Worm (Caenorhabditis elegans): ENCODE measurements around the gene C39D10.5.

The C39D10.5 gene

DNA sequence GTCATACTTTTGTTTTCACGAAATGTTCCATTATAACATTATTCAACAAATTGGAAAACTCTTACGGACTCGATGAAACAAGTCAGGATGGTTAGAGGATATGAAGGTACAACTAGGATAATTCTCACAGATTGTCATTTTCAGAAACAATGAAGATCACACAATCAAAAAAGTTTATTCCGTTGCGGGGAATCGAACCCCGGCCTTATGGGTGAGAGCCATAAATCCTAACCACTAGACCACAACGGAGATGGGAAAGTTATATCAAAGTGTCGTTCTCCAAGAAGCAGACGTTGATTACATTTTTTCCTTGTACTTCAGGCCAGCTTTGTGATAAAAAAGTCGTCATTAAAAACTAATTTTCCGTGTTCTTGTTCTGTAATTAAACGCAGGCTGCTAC is 5.9 kb upstream of the C39D10.5 start:
- no peak for TF ChIP-seq snpc-4 (tag; optimal IDR thresholded peaks at IDR 0.05)
- no peak for TF ChIP-seq nhr-237 (tag; optimal IDR thresholded peaks at IDR 0.05)
- TF ChIP-seq cnd-1 (tag; optimal IDR thresholded peaks at IDR 0.05), result no peak
- no peak for TF ChIP-seq drap-1 (GFP tag; optimal IDR thresholded peaks at IDR 0.05)

DNA sequence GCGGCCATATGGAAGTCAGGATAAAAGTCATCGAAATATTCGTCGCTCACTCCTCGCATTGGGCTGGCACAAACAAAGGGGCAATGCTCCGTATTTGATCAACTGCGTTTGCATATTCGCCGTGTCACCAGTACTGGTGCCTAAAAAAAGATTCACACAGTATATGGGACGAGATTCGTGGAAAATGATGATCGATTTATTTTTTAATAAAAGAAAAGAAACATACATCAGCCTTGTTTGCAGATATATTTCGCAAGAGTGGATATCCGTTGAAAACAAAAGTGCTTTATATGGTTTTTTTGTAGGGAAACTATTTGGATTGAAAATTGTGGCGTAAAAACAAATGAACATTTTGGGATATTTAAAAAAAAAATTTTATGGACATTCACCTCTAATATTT is 5.5 kb upstream of the C39D10.5 start, which contains the start of gene latd-1:
latd-1 (minus strand) TSS at position 101 of the 400 bp plus-strand sequence.
- no peak for TF ChIP-seq mep-1 (tag; optimal IDR thresholded peaks at IDR 0.05)
- no peak for TF ChIP-seq ceh-83 (GFP tag; optimal IDR thresholded peaks at IDR 0.05)
- TF ChIP-seq zip-8 (tag; optimal IDR thresholded peaks at IDR 0.05), result no peak
- TF ChIP-seq hlh-1 (tag; optimal IDR thresholded peaks at IDR 0.05), result no peak
- no peak for TF ChIP-seq nhr-237 (tag; optimal IDR thresholded peaks at IDR 0.05)
- no peak for TF ChIP-seq bed-3 (GFP tag; optimal IDR thresholded peaks at IDR 0.05)
- no peak for TF ChIP-seq elt-3 (tag; optimal IDR thresholded peaks at IDR 0.05)

DNA sequence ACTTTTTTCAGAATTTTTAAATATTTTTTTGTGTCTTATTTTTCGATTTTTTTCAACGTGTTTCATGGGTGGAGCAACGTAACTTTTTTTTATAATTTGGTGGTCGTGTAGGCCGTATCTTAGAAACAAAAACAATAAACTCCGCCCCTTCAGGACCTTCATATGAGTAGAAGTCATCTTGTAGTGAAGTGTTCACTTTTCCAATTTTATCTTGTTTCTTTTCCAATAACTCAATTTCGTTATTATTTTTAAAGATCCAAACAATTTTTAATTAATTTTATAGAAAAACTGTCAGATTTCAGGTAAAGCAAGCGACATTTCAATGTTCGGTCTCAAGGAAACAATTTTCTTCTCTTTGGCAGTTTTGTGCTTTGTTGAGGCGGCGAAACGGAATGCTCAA is 3.3 kb downstream of the C39D10.5 start, which contains the start of gene C39D10.2:
C39D10.2 (plus strand) TSS at position 301 of the 400 bp plus-strand sequence.
- TF ChIP-seq elt-1 (tag; optimal IDR thresholded peaks at IDR 0.05; ENCODE audit: borderline replicate concordance, insufficient read depth) (no peak), nhr-237 (tag; optimal IDR thresholded peaks at IDR 0.05) (no peak), M03D4.4 (tag; optimal IDR thresholded peaks at IDR 0.05) (no peak)

ce11 chrX:7886200-7886599 is 6.0 kb downstream of the C39D10.5 start:
- TF ChIP-seq elt-1 (tag; optimal IDR thresholded peaks at IDR 0.05; ENCODE audit: borderline replicate concordance, insufficient read depth) (no peak), drap-1 (GFP tag; optimal IDR thresholded peaks at IDR 0.05) (no peak), nhr-237 (tag; optimal IDR thresholded peaks at IDR 0.05) (no peak), unc-62 (GFP tag; optimal IDR thresholded peaks at IDR 0.05) (no peak), lsy-2 (tag; optimal IDR thresholded peaks at IDR 0.05) (no peak), lin-32 (GFP tag; optimal IDR thresholded peaks at IDR 0.05) (no peak), snpc-4 (tag; optimal IDR thresholded peaks at IDR 0.05) (no peak), mep-1 (tag; optimal IDR thresholded peaks at IDR 0.05) (no peak), M03D4.4 (tag; optimal IDR thresholded peaks at IDR 0.05) (no peak), nhr-2 (tag; optimal IDR thresholded peaks at IDR 0.05) (no peak), cnd-1 (tag; optimal IDR thresholded peaks at IDR 0.05) (no peak), unc-39 (tag; optimal IDR thresholded peaks at IDR 0.05) (no peak)

DNA sequence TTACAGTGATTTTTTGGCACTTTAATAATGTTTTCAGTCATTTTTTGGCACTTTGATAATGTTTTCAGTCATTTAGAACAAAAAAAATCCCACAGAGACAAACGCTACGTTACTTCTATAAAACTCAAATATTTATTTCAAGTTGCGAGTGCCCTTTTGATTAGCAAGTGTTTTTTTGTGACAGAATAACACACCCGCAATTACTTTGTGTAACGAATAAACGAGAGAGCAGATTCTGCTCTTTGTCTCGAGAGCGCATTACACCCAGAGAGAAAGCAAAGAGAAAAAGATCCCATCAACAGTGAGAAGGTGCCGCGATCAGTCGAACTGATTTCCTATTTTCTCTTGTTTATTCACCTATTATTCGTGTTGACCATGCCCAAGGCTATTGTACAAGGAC is 8.2 kb downstream of the C39D10.5 start, which contains the start of gene pcyt-2.2:
pcyt-2.2 (plus strand) TSS at position 301 of the 400 bp plus-strand sequence.
- TF ChIP-seq unc-62 (GFP tag; optimal IDR thresholded peaks at IDR 0.05), result peak; percentile 36
- no peak for TF ChIP-seq elt-1 (tag; optimal IDR thresholded peaks at IDR 0.05; ENCODE audit: borderline replicate concordance, insufficient read depth)
- peak; percentile 51 for TF ChIP-seq hlh-1 (tag; optimal IDR thresholded peaks at IDR 0.05)

ce11 chrX:7881307-7881706 is 10.9 kb downstream of the C39D10.5 start:
- TF ChIP-seq ham-2 (GFP tag; optimal IDR thresholded peaks at IDR 0.05), result no peak
- TF ChIP-seq hlh-1 (tag; optimal IDR thresholded peaks at IDR 0.05), result no peak
- TF ChIP-seq mep-1 (tag; optimal IDR thresholded peaks at IDR 0.05), result no peak
- no peak for TF ChIP-seq nhr-237 (tag; optimal IDR thresholded peaks at IDR 0.05)
- no peak for TF ChIP-seq elt-3 (tag; optimal IDR thresholded peaks at IDR 0.05)
- TF ChIP-seq cnd-1 (tag; optimal IDR thresholded peaks at IDR 0.05), result no peak

DNA sequence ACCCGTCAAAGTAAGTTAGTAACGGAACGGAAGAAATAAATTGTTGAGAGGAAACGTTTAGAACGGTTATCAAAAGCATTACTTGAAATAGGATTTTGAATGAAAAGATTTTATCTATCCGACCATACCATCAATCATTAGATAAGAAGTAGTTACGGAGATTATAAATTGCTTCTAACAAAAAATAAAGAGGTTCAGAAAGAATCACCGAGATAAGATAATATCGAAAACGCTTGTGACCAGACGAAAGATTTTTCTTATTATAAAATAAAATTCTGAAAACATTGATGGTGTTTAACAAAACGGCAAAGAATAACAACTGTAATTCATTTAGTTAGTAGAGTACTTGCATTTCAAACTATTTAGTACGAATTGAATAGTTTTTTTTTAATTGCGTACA is 11.3 kb downstream of the C39D10.5 start, which contains the start of gene C39D10.8:
C39D10.8 (minus strand) TSS at position 101 of the 400 bp plus-strand sequence.
- TF ChIP-seq elt-1 (tag; optimal IDR thresholded peaks at IDR 0.05; ENCODE audit: borderline replicate concordance, insufficient read depth) (peak; percentile 54), nhr-237 (tag; optimal IDR thresholded peaks at IDR 0.05) (no peak)

- TF ChIP-seq nhr-28 (tag; optimal IDR thresholded peaks at IDR 0.05) (no peak), ces-1 (GFP tag; optimal IDR thresholded peaks at IDR 0.05) (no peak), flh-1 (GFP tag; optimal IDR thresholded peaks at IDR 0.05) (no peak), blmp-1 (tag; optimal IDR thresholded peaks at IDR 0.05) (no peak), sem-2 (GFP tag; optimal IDR thresholded peaks at IDR 0.05) (no peak), lin-13 (tag; optimal IDR thresholded peaks at IDR 0.05) (no peak), ceh-39 (tag; optimal IDR thresholded peaks at IDR 0.05) (no peak), M03D4.4 (tag; optimal IDR thresholded peaks at IDR 0.05) (no peak), ztf-11 (tag; optimal IDR thresholded peaks at IDR 0.05) (no peak), elt-3 (tag; optimal IDR thresholded peaks at IDR 0.05) (no peak), unc-120 (tag; optimal IDR thresholded peaks at IDR 0.05; ENCODE audit: poor library complexity, severe bottlenecking) (no peak), bed-3 (GFP tag; optimal IDR thresholded peaks at IDR 0.05) (no peak), nhr-12 (tag; optimal IDR thresholded peaks at IDR 0.05) (no peak), mls-2 (tag; optimal IDR thresholded peaks at IDR 0.05) (no peak), hlh-1 (tag; optimal IDR thresholded peaks at IDR 0.05) (no peak), nhr-76 (tag; optimal IDR thresholded peaks at IDR 0.05) (no peak), tbx-8 (GFP tag; optimal IDR thresholded peaks at IDR 0.05) (no peak), nhr-2 (tag; optimal IDR thresholded peaks at IDR 0.05) (no peak), mep-1 (tag; optimal IDR thresholded peaks at IDR 0.05) (no peak)
These were observed 16.3 kb downstream of the C39D10.5 start, which contains the start of gene cca-1 for ce11 chrX:7875854-7876253. TSS of gene cca-1 (minus strand) at chrX:7875954.

Measured in whole organism, mixed stage, embryonic.